Worm (Caenorhabditis elegans): Measurements from ENCODE around the gene skpo-2.

skpo-2 gene

DNA sequence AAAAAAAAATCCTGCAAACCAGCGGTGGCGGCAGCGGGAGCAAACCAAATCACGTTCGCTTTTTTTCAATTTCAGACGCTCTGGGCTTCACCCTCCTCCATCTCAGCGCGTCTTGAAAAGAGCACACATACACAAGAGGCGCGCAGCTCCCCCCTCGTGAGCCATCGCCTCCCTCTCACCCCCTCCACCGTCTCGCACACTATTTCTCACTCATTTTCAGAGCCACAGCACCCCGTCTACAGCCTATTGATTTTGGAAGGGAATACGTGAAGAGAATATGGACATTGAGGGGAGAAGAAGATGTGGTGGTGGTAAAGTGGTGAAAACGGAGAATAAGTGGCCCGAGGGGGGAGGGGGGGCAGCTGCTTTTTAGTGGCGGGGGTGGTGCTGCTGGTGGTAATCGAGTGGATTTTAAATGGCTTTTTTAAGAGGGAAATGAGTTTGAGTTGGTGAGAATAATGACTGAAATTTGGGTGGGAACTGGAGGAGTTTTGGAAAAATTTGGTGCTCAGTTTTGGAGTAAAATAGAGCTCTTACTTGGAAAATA, 8.1 kb downstream of the skpo-2 start:
- TF ChIP-seq unc-62 (GFP tag; optimal IDR thresholded peaks at IDR 0.05), result no peak

DNA sequence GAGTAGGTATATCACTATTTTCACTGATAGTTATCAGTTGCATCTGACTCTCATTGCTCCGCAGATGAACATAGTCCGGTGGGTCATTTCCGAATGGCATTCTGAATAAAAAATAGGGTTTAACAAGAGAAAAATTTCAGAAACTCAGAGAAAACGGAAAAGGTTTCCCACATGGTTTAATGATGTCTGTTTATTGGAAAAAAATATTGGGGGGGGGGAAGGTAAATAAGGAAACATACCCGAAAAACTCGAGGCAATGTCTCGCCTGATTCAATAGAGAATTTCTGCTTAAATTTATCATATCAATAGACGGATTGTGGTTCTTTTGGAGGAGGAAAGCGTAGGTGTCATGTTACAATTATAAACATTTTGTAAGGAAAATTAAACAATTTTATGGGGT, 10.9 kb downstream of the skpo-2 start, which contains the start of gene nep-11:
Gene nep-11, minus strand, starts transcription at position 101 of the 400 bp plus-strand sequence.
- TF ChIP-seq unc-62 (GFP tag; optimal IDR thresholded peaks at IDR 0.05), result no peak

DNA sequence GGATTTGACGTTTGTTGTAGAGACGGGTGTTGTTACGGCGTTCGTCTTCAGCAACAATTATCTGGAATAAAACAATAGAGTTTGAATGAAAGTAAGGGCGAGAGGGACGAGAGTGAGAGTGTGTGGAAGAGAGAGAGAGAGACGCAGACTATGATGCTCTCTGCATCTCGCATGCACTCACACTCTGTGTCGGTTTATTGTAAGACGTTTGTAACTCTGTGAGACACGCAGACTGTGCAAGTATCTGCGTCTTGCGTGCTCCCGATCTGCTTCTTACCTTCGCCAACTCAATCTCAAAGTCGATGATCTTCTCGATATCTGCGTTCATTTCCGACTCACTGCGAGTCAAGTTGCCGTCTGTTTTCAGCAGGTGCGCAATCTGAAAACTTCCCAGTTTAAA, 13.4 kb downstream of the skpo-2 start:
- TF ChIP-seq unc-62 (GFP tag; optimal IDR thresholded peaks at IDR 0.05), result no peak

DNA sequence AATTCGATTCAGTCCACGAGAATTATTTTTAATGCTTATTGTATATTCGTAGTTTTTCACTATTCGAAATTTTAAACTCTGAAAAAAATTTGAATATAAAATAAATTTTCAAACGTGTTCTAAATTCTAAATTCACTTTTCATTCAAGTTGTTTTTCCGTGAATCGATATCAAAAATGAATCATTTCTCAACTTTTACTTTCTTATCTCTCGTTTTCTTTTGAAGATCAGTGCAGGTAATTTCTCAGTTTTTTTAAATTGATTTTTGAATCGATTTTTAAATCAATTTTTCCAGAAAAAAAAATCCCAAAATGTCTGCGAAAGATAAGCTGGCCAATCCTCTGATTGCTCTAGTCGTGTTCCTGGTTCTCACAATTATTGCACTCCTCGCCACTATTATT, 19.8 kb downstream of the skpo-2 start, which contains the start of gene nep-6:
Gene nep-6, plus strand, starts transcription at position 301 of the 400 bp plus-strand sequence.
- TF ChIP-seq unc-62 (GFP tag; optimal IDR thresholded peaks at IDR 0.05), result no peak

DNA sequence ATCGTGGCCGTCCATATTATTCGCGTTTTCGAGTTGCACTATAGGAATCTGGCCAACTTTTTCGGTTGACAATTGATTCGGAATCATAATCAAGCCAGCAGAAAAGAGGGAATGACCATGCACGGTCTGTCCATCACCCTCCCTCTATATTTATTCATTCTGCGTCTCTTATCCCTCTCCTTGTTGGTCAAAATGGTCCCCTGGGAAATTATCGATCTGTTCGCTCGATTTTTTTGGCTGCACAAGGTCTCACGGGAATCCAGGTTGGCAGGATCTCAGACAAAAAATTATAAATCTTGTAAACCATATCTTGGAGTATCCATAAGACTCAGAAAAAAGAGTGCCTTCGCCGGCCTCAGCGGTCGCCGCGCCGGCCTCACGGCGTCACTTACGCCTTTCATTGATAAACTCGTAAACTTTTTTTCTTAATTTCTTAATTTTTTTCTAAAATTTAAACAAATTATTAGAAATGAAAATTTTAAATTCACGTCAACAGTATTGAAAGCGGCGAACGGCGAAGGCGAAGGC, 21.9 kb downstream of the skpo-2 start, which contains the start of the genes F18A12.7 and F18A12.2:
Gene F18A12.7, minus strand, starts transcription at position 101 of the 528 bp plus-strand sequence.
Gene F18A12.2, plus strand, starts transcription at position 478 of the 528 bp plus-strand sequence.
- TF ChIP-seq unc-62 (GFP tag; optimal IDR thresholded peaks at IDR 0.05), result no peak

DNA sequence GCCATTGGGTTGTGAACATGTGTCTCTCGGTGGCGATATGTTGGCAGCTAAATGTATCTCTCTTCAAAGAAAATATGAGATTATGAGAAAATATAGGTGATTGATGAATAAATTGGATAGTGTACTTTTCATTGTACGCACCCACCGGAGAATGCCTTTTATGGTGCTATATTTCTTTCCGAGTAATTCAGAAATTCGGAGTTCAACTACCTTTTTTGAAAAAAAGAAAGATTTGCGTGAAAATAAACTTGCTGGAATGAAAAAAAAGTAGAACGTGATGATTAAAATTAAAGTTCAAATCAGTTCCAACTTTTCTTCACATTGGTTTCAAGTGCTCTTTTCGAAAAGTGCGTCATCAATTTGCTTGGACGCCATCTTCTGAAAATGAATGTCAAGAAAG, 32.8 kb downstream of the skpo-2 start, which contains the start of gene nep-8:
Gene nep-8, plus strand, starts transcription at position 301 of the 400 bp plus-strand sequence.
- TF ChIP-seq unc-62 (GFP tag; optimal IDR thresholded peaks at IDR 0.05), result no peak

DNA sequence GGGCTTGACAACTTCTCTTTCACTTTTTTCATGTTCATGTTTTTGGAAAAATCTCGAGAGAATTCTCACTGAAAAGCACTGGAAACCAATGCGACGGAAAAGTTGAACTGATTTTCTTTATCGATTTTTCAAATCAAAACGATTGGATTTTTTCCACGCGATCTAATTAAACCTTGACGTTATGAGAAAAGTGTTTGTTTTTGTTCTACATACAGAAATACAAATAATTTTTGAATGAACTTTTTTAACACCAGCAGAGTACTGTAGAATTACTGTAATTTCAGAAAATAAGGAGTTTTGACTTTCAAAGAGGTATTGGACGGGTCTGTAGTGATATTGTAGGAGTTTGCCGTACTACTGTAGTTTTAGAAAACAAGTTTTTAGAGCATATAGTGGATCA, 33.5 kb downstream of the skpo-2 start, which contains the start of gene nep-10:
Gene nep-10, minus strand, starts transcription at position 101 of the 400 bp plus-strand sequence.
- no peak for TF ChIP-seq unc-62 (GFP tag; optimal IDR thresholded peaks at IDR 0.05)

DNA sequence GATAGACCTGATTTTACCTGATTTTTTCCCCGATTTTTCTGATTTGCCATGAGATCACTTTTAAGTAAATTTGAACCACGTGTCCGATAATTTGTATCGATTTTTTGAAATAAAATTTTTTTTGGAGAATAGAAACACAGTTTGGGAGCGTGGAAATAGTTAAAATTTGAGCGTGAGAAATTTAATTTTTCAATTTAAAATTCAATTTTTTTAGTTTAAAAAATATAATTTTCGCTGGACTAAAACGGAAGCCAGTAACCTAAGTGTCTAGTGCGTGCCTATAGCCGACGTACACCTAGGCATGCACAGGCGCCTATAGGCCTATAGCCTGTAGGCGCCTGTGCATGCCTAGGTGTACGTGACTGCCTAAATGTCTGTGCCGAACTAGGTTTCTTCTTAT, 37.1 kb downstream of the skpo-2 start, which contains the start of gene nep-9:
Gene nep-9, minus strand, starts transcription at position 101 of the 400 bp plus-strand sequence.
- TF ChIP-seq unc-62 (GFP tag; optimal IDR thresholded peaks at IDR 0.05), result no peak

DNA sequence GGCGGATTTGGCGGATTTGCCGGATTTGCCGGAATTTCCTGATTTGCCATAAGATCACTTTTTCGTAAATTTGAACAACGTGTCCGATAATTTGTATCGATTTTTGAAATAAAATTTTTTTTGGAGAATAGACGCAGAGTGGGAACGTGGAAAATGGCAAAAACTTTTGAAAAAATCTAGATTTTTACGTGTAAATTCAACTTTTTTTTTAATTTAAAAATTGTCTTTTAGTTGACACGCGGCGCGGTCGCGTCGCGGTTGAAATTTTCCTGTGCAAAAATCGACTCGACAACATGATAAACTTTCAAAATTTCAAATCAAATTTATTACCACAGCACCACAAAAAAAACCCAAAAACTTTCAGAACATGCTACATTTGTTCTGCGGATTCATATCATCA, 40.8 kb downstream of the skpo-2 start, which contains the start of gene nep-20:
Gene nep-20, minus strand, starts transcription at position 101 of the 400 bp plus-strand sequence.
- TF ChIP-seq unc-62 (GFP tag; optimal IDR thresholded peaks at IDR 0.05), result no peak

DNA sequence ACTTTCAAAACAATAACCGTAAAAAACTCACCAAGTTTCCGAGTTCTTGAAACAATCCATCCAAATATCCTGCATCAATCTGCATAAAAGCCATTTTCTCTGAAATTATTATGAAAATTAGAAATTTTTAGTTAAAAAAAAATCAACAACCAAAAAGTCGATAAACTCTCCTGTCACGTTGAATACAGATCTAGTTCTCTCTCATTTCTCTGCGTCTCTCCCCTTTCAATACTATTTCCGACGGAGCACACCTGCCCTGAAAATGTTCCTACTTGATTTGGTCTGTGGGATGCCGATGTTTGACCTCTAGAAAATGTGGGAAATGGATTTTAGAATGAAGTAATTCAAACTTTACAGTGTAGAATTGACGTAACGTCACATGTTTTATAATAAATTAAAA, 48.8 kb downstream of the skpo-2 start, which contains the start of gene T06D4.6:
Gene T06D4.6, minus strand, starts transcription at position 101 of the 400 bp plus-strand sequence.
- TF ChIP-seq unc-62 (GFP tag; optimal IDR thresholded peaks at IDR 0.05), result no peak

DNA sequence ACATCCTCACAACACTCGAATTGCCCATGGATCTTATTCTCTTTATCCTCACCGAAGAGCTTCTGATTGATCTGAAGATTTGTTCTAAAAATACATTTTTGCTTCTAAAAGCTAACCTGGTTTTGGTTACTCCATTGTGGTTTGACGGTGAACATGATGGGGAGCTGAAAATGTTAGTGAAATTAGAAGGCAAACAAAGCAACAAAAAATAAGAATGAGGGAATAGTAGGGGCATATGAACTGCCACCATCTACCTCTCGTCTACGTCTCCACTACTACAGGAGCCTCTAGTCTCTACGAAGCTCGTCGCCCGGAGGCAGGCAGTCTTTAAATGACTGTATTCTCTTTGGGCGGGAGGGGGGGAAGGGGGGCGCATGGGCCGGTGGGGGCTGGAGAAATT, 50.6 kb downstream of the skpo-2 start, which contains the start of gene T06D4.2:
Gene T06D4.2, minus strand, starts transcription at position 170 of the 400 bp plus-strand sequence.
- TF ChIP-seq unc-62 (GFP tag; optimal IDR thresholded peaks at IDR 0.05), result no peak

DNA sequence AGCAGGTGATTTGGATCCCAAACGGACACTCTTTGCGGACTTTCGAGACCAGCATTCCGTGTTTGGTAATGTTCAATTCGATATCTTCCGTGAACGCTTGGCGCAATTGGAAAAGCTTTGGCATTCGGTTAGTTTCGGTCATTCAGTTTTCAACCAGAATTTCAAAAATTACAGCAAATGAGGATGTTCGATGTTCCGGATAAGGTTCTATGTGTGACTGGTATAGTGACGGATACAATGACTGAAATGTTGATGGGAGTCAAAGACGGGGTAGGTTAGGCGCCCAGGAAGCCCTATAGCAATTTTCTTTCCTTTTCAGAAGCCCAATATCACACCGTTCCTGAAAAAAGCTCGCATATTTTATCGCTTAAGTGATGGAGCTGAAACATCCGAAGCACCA, 53.2 kb downstream of the skpo-2 start:
- TF ChIP-seq unc-62 (GFP tag; optimal IDR thresholded peaks at IDR 0.05), result no peak

DNA sequence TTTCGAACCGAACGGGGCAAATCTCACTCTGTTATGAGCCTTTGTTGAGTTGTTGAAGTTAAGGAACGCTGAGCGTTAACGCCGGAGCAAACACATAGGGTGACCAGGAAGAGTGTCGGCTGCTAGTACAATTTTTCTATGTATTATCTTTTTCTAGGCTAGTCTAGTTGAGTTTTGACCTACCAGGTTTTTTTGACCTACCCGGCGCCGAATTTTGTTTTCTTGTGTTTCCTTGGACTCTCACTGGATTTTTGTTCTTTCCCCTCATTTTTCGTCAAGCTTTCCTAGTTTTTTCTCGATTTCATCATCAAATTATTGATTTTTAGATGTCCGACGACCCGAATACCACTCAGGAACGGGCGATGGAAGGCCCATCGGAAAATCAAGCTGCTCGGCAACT, 54.8 kb downstream of the skpo-2 start, which contains the start of gene T06D4.1:
Gene T06D4.1, plus strand, starts transcription at position 321 of the 400 bp plus-strand sequence.
- no peak for TF ChIP-seq unc-62 (GFP tag; optimal IDR thresholded peaks at IDR 0.05)

All from whole organism, dauer.